Fruit fly (Drosophila melanogaster) Kc167 (cell line): Measurements from ENCODE around the gene vito.
A peak's percentile ranks its signal among the peaks of the same experiment; 100 is the strongest.

Source experiments
- Myc ChIP-seq: fragments of >200 bp; optimal IDR thresholded peaks from 2 replicates; lab custom pipeline; 2017; ENCODE audit warnings: missing external identifiers
- Sin3A ChIP-seq: fragments of >200 bp; optimal IDR thresholded peaks from 2 replicates; lab custom pipeline; 2018; ENCODE audit warnings: missing external identifiers
- h ChIP-seq: fragments of >200 bp; optimal IDR thresholded peaks from 3 replicates; lab custom pipeline; 2018; ENCODE audit warnings: missing external identifiers
- insv ChIP-seq: fragments of >200 bp; optimal IDR thresholded peaks from 3 replicates; lab custom pipeline; 2018; ENCODE audit warnings: missing external identifiers
- psq ChIP-seq: fragments of >200 bp; optimal IDR thresholded peaks from 2 replicates; lab custom pipeline; 2017; ENCODE audit warnings: missing external identifiers
- ttk ChIP-seq: sonication (Bioruptor generic); optimal IDR thresholded peaks from 2 replicates; lab custom pipeline; 2017; ENCODE audit warnings: missing external identifiers

vito gene

dm6 chr3L:5787476-5787875 lies 10.3 kb upstream of the vito start:
- no peak for TF ChIP-seq ttk (lab: Kevin White, UChicago)
- TF ChIP-seq Myc (lab: Kevin White, UChicago), result no peak
- TF ChIP-seq Sin3A, result no peak
- no peak for TF ChIP-seq insv (lab: Kevin White, UChicago)

DNA sequence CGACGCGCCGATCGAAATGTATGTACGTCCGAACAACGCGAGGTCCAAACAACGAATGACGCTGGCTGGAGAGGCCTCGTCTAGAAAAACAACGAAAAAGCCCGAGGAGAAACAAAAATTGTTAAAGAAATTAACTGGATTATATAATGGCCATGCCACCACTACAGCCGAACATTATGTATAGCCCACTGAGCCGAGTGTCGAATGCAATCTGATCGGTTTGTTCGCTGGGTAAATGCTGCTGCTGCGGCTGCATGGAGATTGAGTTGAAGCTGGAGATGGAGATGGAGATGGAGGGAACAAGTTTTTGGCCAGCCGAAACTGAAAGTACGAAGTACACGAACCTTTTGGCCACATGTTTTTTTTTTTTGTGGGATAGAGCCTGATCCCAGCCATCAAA lies 9.5 kb upstream of the vito start, which contains the start of gene Cralbp:
Gene Cralbp, minus strand, starts transcription at position 115 of the 400 bp plus-strand sequence.
- TF ChIP-seq Sin3A (no peak), Myc (lab: Kevin White, UChicago) (no peak), insv (lab: Kevin White, UChicago) (no peak), psq (lab: Kevin White, UChicago) (no peak), h (no peak), ttk (lab: Kevin White, UChicago) (no peak)

DNA sequence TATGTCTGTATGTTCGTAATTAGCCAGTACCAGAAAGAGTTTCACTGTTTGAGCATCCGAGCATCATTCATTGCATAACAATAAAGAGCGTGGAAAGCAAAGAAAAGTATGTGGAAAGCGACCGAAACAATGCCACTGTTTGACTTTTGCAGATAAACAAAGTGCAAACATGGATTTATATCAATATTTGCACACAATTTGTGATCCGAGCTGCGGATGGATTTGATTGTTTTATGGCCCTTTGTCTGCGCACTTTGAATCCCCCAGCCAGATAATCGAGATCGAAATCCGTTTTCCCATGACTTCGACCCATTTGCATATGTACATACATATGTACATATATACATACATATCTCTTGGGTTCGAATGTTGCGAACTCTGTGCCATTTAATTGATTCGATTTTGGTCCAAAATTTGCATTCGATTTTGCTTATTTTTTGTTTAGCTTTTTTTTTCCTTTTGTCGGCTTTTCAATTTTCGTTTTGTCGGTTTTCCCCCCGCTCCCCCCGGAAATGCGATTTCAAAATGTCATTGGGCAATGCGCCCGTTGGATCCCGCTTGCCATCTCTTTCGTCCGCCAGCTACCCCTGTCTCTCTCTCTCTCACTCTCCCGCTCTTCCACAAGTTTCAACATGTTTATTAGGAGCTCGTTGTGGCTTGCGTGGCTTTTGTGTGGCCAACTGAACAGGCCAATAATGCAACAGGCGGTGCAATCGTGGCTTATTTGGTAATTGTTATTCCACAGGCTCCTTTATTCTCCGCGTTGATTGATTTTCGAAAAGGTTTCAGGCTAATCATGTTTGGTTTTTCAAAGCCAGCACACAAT lies 8.3 kb upstream of the vito start:
- TF ChIP-seq insv (lab: Kevin White, UChicago), result no peak
- TF ChIP-seq Myc (lab: Kevin White, UChicago), result no peak
- no peak for TF ChIP-seq psq (lab: Kevin White, UChicago)
- TF ChIP-seq Sin3A, result no peak
- no peak for TF ChIP-seq h
- no peak for TF ChIP-seq ttk (lab: Kevin White, UChicago)

DNA sequence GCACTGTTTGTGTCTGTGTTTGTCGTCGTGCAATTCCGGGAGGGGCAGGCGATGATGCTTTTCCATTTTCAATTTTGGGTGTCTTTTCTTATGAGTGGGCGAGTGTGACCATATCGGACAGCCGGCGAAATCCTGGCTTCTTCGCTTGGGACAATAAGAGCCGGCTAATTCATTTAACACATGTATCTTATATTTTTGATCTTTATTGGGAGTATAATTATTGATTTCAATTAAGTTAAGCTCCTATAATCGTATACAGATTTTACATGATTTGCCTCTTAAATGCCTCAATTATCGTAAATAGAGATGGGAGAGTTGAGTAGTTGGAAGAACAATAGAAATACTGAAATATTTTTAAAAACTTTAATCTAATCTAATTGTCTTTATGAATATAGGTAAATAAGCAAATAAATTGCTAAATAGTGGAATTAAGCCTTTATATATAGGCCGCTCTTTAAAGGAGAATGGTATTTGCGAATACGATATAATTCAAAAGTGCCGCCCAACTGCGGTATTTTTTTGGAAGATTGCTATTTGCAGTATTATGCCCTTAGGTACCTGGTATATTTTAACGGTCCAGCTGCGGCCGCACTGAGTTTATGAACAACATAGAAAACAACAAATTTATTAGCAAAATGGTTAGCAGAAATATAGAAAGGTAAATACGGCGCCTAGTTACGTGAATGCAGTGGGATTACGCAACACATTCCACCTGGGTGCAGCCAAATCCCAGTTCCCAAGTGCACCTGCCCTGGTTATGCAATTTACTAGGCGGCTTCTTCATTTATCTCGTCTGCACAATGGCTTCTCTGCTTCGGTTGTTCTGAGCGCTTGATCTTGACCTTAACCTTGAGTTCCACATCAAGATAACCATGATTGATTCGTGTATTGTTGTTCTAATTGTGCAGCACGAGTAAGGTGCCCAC lies 2.6 kb upstream of the vito start, which contains the start of the genes Myt1, PGRP-LD and Pmi:
Gene Myt1, minus strand, starts transcription at position 116 of the 926 bp plus-strand sequence.
Gene PGRP-LD, plus strand, starts transcription at position 576 of the 926 bp plus-strand sequence.
Gene Pmi, plus strand, starts transcription at position 576 of the 926 bp plus-strand sequence.
- TF ChIP-seq ttk (lab: Kevin White, UChicago) (no peak), insv (lab: Kevin White, UChicago) (no peak), Myc (lab: Kevin White, UChicago) (no peak), h (no peak), Sin3A (no peak), psq (lab: Kevin White, UChicago) (no peak)

dm6 chr3L:5774782-5775181 lies 2.4 kb downstream of the vito start:
- no peak for TF ChIP-seq ttk (lab: Kevin White, UChicago)
- no peak for TF ChIP-seq Myc (lab: Kevin White, UChicago)
- no peak for TF ChIP-seq Sin3A
- TF ChIP-seq insv (lab: Kevin White, UChicago), result no peak
- TF ChIP-seq psq (lab: Kevin White, UChicago), result no peak
- no peak for TF ChIP-seq h

DNA sequence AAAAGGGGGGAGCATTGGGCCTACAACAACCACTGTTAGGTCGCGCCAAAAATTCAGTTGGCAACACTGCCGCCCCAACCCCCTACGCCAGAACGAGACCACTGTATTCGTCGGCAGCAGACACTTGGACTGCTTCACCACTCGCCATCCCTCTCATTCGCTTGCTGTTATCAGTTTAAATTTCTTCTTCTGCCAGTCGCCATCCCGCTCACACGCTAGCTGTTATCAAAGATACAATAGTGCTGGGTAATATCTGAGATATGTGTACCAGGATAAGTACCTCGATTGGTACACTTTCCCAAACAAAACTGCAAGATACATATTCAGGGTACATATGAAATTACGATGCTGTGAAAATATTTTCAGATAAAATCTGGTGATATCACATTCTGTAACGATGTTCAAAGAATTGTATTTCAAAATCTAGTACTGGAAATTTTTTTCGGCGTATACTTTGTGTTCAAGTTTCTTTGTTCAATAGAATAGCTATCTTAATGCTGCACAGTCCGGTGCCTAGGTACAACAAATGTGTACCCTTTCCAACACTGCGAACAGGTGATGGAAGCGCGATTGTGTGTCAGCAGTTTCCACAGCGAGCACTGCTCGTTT lies 6.2 kb downstream of the vito start:
- no peak for TF ChIP-seq insv (lab: Kevin White, UChicago)
- no peak for TF ChIP-seq h
- no peak for TF ChIP-seq ttk (lab: Kevin White, UChicago)
- TF ChIP-seq Sin3A, result no peak
- no peak for TF ChIP-seq psq (lab: Kevin White, UChicago)
- TF ChIP-seq Myc (lab: Kevin White, UChicago), result no peak

DNA sequence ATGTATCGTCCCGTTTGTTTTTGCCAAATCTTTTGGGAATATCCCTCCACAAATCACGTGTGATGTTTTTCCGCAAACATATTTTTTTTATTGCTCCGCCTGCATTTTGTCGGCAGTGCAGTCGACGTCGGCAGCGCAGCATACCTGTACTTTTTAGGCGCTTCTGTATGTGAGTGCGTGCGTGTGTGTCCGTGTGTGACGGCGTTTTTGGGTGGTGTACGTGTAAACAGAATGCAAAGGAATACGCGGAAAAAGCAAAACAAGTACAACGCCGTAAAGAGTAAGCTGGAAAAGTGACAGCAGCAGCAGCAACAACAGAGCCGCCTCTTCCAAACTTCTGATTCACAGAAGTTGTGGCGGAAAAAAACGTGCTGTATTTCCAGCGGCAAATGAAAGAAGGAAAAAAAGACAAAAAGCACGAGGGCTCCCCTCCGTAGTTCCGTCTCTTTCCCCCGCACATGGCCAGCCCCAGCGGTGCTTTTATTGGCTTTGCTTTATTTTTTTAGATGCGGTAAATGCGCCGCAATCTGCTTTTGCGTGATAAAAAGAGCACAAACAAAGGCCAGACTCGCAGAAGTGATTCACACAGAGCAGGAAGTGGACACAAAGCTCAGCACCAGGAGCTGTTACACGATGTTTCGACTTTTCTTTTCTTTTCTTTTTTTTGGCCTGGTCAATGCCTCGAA lies 6.9 kb downstream of the vito start:
- TF ChIP-seq ttk (lab: Kevin White, UChicago), result peak; percentile 24
- no peak for TF ChIP-seq insv (lab: Kevin White, UChicago)
- no peak for TF ChIP-seq h
- TF ChIP-seq Myc (lab: Kevin White, UChicago), result no peak
- TF ChIP-seq psq (lab: Kevin White, UChicago), result no peak
- TF ChIP-seq Sin3A, result no peak

DNA sequence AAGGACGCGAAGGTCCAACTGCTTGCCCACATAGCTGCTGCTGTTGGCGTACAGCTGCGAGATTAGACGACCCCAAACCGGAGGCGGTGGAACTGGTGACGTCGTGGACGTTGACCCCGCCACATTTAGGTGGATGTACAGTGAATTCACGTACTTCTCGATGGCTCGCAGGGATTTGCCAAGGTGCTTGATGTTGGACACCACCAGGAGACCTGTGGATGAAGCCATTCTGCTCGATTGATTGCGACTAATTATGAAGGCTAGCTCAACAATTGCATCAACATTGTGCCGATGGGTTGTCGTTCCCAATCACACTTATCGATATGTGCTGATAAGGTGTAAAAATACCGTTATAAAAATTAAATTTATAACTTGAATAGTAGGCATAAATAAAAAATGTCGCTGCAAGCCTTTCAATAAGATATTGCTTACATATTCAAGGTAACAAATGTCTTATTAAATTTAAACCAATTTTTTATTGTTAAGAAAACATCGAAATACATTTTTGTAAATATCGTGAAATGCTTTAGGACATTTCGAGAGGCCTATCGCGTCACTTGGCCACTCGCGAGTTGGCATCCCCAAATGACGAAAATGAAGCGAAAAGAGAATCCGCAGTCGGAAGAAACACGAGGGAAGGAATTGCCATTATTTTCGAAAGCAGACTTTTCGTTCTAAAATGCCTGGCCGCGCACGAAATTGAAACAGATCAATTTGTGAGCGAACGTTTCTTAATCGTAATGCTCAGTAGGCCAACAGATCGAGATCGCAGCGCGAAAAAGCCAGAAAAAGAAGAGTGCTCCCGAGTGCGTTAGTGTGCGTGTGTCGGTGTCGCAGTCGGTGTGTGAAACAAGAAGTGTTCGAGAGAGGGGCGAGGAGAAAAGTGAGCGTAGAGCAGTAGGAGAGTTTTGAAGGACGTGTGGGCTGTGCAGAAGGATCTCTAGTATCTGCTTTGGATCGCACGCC lies 8.3 kb downstream of the vito start, which contains the start of the genes Ppat-Dpck and scny:
Gene Ppat-Dpck, minus strand, starts transcription at position 263 of the 966 bp plus-strand sequence.
Gene scny, plus strand, starts transcription at position 471 of the 966 bp plus-strand sequence.
- TF ChIP-seq ttk (lab: Kevin White, UChicago) (no peak), Myc (lab: Kevin White, UChicago) (no peak), psq (lab: Kevin White, UChicago) (peak; percentile 65), h (no peak), insv (lab: Kevin White, UChicago) (no peak), Sin3A (no peak)

DNA sequence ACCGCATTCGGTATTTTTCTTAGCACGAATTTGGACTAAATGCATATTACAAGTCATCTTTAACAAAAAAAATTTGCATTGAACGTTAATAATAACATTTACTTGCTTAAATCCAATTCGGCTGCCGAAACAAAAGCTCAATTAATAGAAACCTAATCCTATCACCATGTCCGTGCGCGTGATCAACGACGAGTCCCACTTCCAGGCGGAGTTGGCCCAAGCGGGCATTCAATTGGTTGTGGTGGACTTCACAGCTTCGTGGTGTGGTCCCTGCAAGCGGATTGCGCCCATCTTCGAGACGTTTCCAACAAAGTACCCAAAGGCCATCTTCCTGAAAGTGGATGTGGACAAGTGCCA lies 11.3 kb downstream of the vito start, which contains the start of gene Txl:
Gene Txl, plus strand, starts transcription at position 3 of the 357 bp plus-strand sequence.
- no peak for TF ChIP-seq insv (lab: Kevin White, UChicago)
- TF ChIP-seq Sin3A, result no peak
- TF ChIP-seq h, result no peak
- no peak for TF ChIP-seq psq (lab: Kevin White, UChicago)
- no peak for TF ChIP-seq Myc (lab: Kevin White, UChicago)
- TF ChIP-seq ttk (lab: Kevin White, UChicago), result no peak
